Fruit fly (Drosophila melanogaster) whole organism, embryonic: ENCODE results near the gene BtbVII.

ENCODE experiments used
- B-H2 ChIP-seq: fragments of 200-800 bp; sonication (Bioruptor generic); optimal IDR thresholded peaks from 2 replicates; lab custom pipeline; 2018; ENCODE audit warnings: missing biosample characterization, mild to moderate bottlenecking, missing genetic modification characterization
- CG10267 ChIP-seq: fragments of 200-800 bp; sonication (Bioruptor generic); optimal IDR thresholded peaks from 2 replicates; lab custom pipeline; 2018; ENCODE audit warnings: missing biosample characterization, mild to moderate bottlenecking, missing genetic modification characterization, moderate library complexity
- CG10654 ChIP-seq: fragments of 200-800 bp; sonication (Bioruptor generic); optimal IDR thresholded peaks from 2 replicates; lab custom pipeline; 2016; ENCODE audit warnings: missing biosample characterization, missing genetic modification characterization
- CG12155 ChIP-seq: fragments of 200-800 bp; sonication (Bioruptor generic); optimal IDR thresholded peaks from 3 replicates; lab custom pipeline; 2016; ENCODE audit warnings: missing biosample characterization, missing genetic modification characterization
- CG12299 ChIP-seq: fragments of 200-800 bp; sonication (Bioruptor generic); optimal IDR thresholded peaks from 2 replicates; lab custom pipeline; 2018; ENCODE audit warnings: missing biosample characterization, mild to moderate bottlenecking, missing genetic modification characterization
- CG12659 ChIP-seq: fragments of 200-800 bp; sonication (Bioruptor generic); optimal IDR thresholded peaks from 3 replicates; lab custom pipeline; 2017; ENCODE audit warnings: mild to moderate bottlenecking, missing biosample characterization, missing genetic modification reagents, missing genetic modification characterization
- CG13296 ChIP-seq: fragments of 200-800 bp; sonication (Bioruptor generic); optimal IDR thresholded peaks from 3 replicates; lab custom pipeline; 2018; ENCODE audit warnings: missing biosample characterization, mild to moderate bottlenecking, missing genetic modification characterization
- CG13424 ChIP-seq: fragments of 200-800 bp; sonication (Bioruptor generic); optimal IDR thresholded peaks from 2 replicates; lab custom pipeline; 2019; ENCODE audit warnings: missing biosample characterization, mild to moderate bottlenecking, missing genetic modification characterization, moderate library complexity
- CG15073 ChIP-seq: fragments of 200-800 bp; sonication (Bioruptor generic); optimal IDR thresholded peaks from 2 replicates; lab custom pipeline; 2016; ENCODE audit warnings: missing biosample characterization, missing genetic modification characterization
- CG1603 ChIP-seq: fragments of 200-800 bp; sonication (Bioruptor generic); optimal IDR thresholded peaks from 2 replicates; lab custom pipeline; 2019; ENCODE audit warnings: missing biosample characterization, mild to moderate bottlenecking, missing genetic modification characterization, moderate library complexity
- CG1647 ChIP-seq: fragments of 200-800 bp; sonication (Bioruptor generic); optimal IDR thresholded peaks from 3 replicates; lab custom pipeline; 2016; ENCODE audit warnings: missing biosample characterization, missing genetic modification characterization
- CG16813 ChIP-seq: fragments of 200-800 bp; sonication (Bioruptor generic); IDR thresholded peaks from 3 replicates; pipeline ENCODE4 v1.3.6; 2022; ENCODE audit warnings: missing biosample characterization, missing genetic modification characterization; ENCODE audit not compliant: partially characterized antibody
- CG18011 ChIP-seq: fragments of 200-800 bp; sonication (Bioruptor generic); optimal IDR thresholded peaks from 2 replicates; lab custom pipeline; 2017; ENCODE audit warnings: missing biosample characterization, missing genetic modification characterization, mild to moderate bottlenecking, moderate library complexity, missing genotype
- CG18262 ChIP-seq: fragments of 200-800 bp; optimal IDR thresholded peaks from 3 replicates; lab custom pipeline; 2019; ENCODE audit warnings: missing biosample characterization, mild to moderate bottlenecking, missing genetic modification characterization, moderate library complexity
- CG2889 ChIP-seq: fragments of 200-800 bp; sonication (Bioruptor generic); IDR thresholded peaks from 3 replicates; pipeline ENCODE4 v1.3.6; 2022; ENCODE audit warnings: missing biosample characterization, missing genetic modification characterization
- CG3065 ChIP-seq: fragments of 200-800 bp; sonication (Bioruptor generic); optimal IDR thresholded peaks from 2 replicates; lab custom pipeline; 2016; ENCODE audit warnings: missing biosample characterization, missing genetic modification characterization
- CG4707 ChIP-seq: fragments of 200-800 bp; sonication (Bioruptor generic); optimal IDR thresholded peaks from 2 replicates; lab custom pipeline; 2018; ENCODE audit warnings: missing biosample characterization, mild to moderate bottlenecking, missing genetic modification characterization, moderate library complexity
- CG6272 ChIP-seq: fragments of 200-800 bp; sonication (Bioruptor generic); IDR thresholded peaks from 2 replicates; pipeline ENCODE4 v1.3.6; 2022; ENCODE audit warnings: missing biosample characterization, missing genetic modification characterization
- CG7271 ChIP-seq: fragments of 200-800 bp; sonication (Bioruptor generic); optimal IDR thresholded peaks from 2 replicates; lab custom pipeline; 2018; ENCODE audit warnings: missing biosample characterization, mild to moderate bottlenecking, missing genetic modification characterization, moderate library complexity
- CG7556 ChIP-seq: fragments of 200-800 bp; sonication (Bioruptor generic); optimal IDR thresholded peaks from 2 replicates; lab custom pipeline; 2017; ENCODE audit warnings: missing biosample characterization, mild to moderate bottlenecking, missing genetic modification characterization
- CG7745 ChIP-seq: fragments of 200-800 bp; sonication (Bioruptor generic); optimal IDR thresholded peaks from 2 replicates; lab custom pipeline; 2018; ENCODE audit warnings: missing biosample characterization, mild to moderate bottlenecking, missing genetic modification characterization, moderate library complexity
- CG7786 ChIP-seq: fragments of 200-800 bp; sonication (Bioruptor generic); optimal IDR thresholded peaks from 2 replicates; lab custom pipeline; 2016; ENCODE audit warnings: missing biosample characterization, missing genetic modification characterization
- Camta ChIP-seq: fragments of 200-800 bp; sonication (Bioruptor generic); optimal IDR thresholded peaks from 2 replicates; lab custom pipeline; 2016; ENCODE audit warnings: missing biosample characterization, missing genetic modification characterization
- CkIIα-i1 ChIP-seq: fragments of 200-800 bp; sonication (Bioruptor generic); IDR thresholded peaks from 2 replicates; pipeline ENCODE4 v1.3.6; 2022; ENCODE audit warnings: missing biosample characterization, missing genetic modification characterization
- CrebB ChIP-seq: fragments of 200-800 bp; sonication (Bioruptor generic); optimal IDR thresholded peaks from 3 replicates; lab custom pipeline; 2018; ENCODE audit warnings: missing biosample characterization, mild to moderate bottlenecking, missing genetic modification characterization
- Dp ChIP-seq: fragments of 200-800 bp; sonication (Bioruptor generic); optimal IDR thresholded peaks from 2 replicates; lab custom pipeline; 2018; ENCODE audit warnings: missing biosample characterization, mild to moderate bottlenecking, missing genetic modification characterization, moderate library complexity
- Ets97D ChIP-seq: fragments of 200-800 bp; sonication (Bioruptor generic); optimal IDR thresholded peaks from 3 replicates; lab custom pipeline; 2016; ENCODE audit warnings: missing biosample characterization, missing genetic modification characterization
- Fer3 ChIP-seq: fragments of 200-800 bp; sonication (Bioruptor generic); optimal IDR thresholded peaks from 2 replicates; lab custom pipeline; 2018; ENCODE audit warnings: missing biosample characterization, mild to moderate bottlenecking, missing genetic modification characterization, moderate library complexity
- Gsc ChIP-seq: fragments of 200-800 bp; sonication (Bioruptor generic); IDR thresholded peaks from 2 replicates; pipeline ENCODE4 v1.3.6; 2022; ENCODE audit warnings: missing biosample characterization, missing genetic modification characterization
- Kr ChIP-seq: fragments of 200-800 bp; sonication (Bioruptor generic); optimal IDR thresholded peaks from 2 replicates; lab custom pipeline; 2017; ENCODE audit warnings: missing biosample characterization, mild to moderate bottlenecking, missing genetic modification characterization
- PHDP ChIP-seq: fragments of 200-800 bp; sonication (Bioruptor generic); optimal IDR thresholded peaks from 3 replicates; lab custom pipeline; 2018; ENCODE audit warnings: missing biosample characterization, mild to moderate bottlenecking, missing genetic modification characterization, moderate library complexity
- Taf1 ChIP-seq: fragments of 200-800 bp; sonication (Bioruptor generic); IDR thresholded peaks from 2 replicates; pipeline ENCODE4 v1.3.6; 2022; ENCODE audit warnings: missing biosample characterization, missing genetic modification characterization
- Usf ChIP-seq: fragments of 200-800 bp; sonication (Bioruptor generic); optimal IDR thresholded peaks from 2 replicates; lab custom pipeline; 2017; ENCODE audit warnings: missing genotype, missing biosample characterization, missing genetic modification characterization
- ato ChIP-seq: fragments of 200-800 bp; sonication (Bioruptor generic); IDR thresholded peaks from 2 replicates; pipeline ENCODE4 v1.3.6; 2022; ENCODE audit warnings: missing biosample characterization, missing genetic modification characterization; ENCODE audit not compliant: partially characterized antibody
- bigmax ChIP-seq: fragments of 200-800 bp; sonication (Bioruptor generic); optimal IDR thresholded peaks from 2 replicates; lab custom pipeline; 2018; ENCODE audit warnings: missing biosample characterization, mild to moderate bottlenecking, missing genetic modification characterization
- cg ChIP-seq: fragments of 200-800 bp; sonication (Bioruptor generic); optimal IDR thresholded peaks from 3 replicates; lab custom pipeline; 2019; ENCODE audit warnings: missing biosample characterization, mild to moderate bottlenecking, missing genetic modification characterization, moderate library complexity
- chinmo ChIP-seq: fragments of 200-800 bp; sonication (Bioruptor generic); IDR thresholded peaks from 4 replicates; pipeline ENCODE4 v1.3.6; 2022; ENCODE audit warnings: missing biosample characterization, missing genetic modification characterization; ENCODE audit not compliant: partially characterized antibody
- chn ChIP-seq: fragments of 200-800 bp; sonication (Bioruptor generic); optimal IDR thresholded peaks from 2 replicates; lab custom pipeline; 2016; ENCODE audit warnings: missing biosample characterization, missing genetic modification characterization
- dpn ChIP-seq, 2 experiments: fragments of 200-800 bp; sonication (Bioruptor generic); optimal IDR thresholded peaks; 3 replicates each; lab custom pipeline; 2016; ENCODE audit warnings: missing biosample characterization in 2 of 2, missing genetic modification characterization in 2 of 2
- fd64A ChIP-seq: fragments of 200-800 bp; sonication (Bioruptor generic); optimal IDR thresholded peaks from 3 replicates; lab custom pipeline; 2018; ENCODE audit warnings: missing biosample characterization, mild to moderate bottlenecking, missing genetic modification characterization
- gce ChIP-seq: fragments of 200-800 bp; sonication (Bioruptor generic); IDR thresholded peaks from 3 replicates; pipeline ENCODE4 v1.3.6; 2022; ENCODE audit warnings: missing biosample characterization, missing genetic modification characterization
- hth ChIP-seq: fragments of >200 bp; optimal IDR thresholded peaks from 2 replicates; lab custom pipeline; 2017; ENCODE audit warnings: inconsistent platforms
- inv ChIP-seq: fragments of 200-800 bp; sonication (Bioruptor generic); IDR thresholded peaks from 2 replicates; pipeline ENCODE4 v1.3.6; 2022; ENCODE audit warnings: missing biosample characterization, missing genetic modification characterization; ENCODE audit not compliant: partially characterized antibody
- lab ChIP-seq: fragments of 200-800 bp; sonication (Bioruptor generic); optimal IDR thresholded peaks from 3 replicates; lab custom pipeline; 2017; ENCODE audit warnings: missing biosample characterization, missing genetic modification characterization, mild to moderate bottlenecking, moderate library complexity, missing genetic modification reagents
- maf-S ChIP-seq: fragments of 200-800 bp; sonication (Bioruptor generic); optimal IDR thresholded peaks from 2 replicates; lab custom pipeline; 2016; ENCODE audit warnings: missing biosample characterization, missing genetic modification characterization
- p53 ChIP-seq: fragments of 200-800 bp; sonication (Bioruptor generic); optimal IDR thresholded peaks from 2 replicates; lab custom pipeline; 2016; ENCODE audit warnings: missing biosample characterization, missing genetic modification characterization
- ranshi ChIP-seq: fragments of 200-800 bp; sonication (Bioruptor generic); IDR thresholded peaks from 2 replicates; pipeline ENCODE4 v1.3.6; 2022; ENCODE audit warnings: missing biosample characterization, missing genetic modification characterization
- slp2 ChIP-seq: fragments of 200-800 bp; sonication (Bioruptor generic); optimal IDR thresholded peaks from 2 replicates; lab custom pipeline; 2016; ENCODE audit warnings: missing biosample characterization, missing genetic modification characterization
- so ChIP-seq: fragments of 200-800 bp; sonication (Bioruptor generic); IDR thresholded peaks from 3 replicates; pipeline ENCODE4 v1.3.6; 2022; ENCODE audit warnings: missing biosample characterization, missing genetic modification characterization
- zen ChIP-seq: fragments of 200-800 bp; sonication (Bioruptor generic); optimal IDR thresholded peaks from 3 replicates; lab custom pipeline; 2018; ENCODE audit warnings: missing biosample characterization, mild to moderate bottlenecking, missing genetic modification characterization, moderate library complexity

The BtbVII gene

dm6 chr3L:3178530-3179096 lies 30.2 kb downstream of the BtbVII start, which contains the start of the genes MnM and Girdin (continued):
- TF ChIP-seq CG16813 (peak; percentile 88), CG7556 (GFP tag; lab: Kevin White, UChicago) (no peak), chn (GFP tag; lab: Kevin White, UChicago) (peak; percentile 78), Kr (GFP tag; lab: Kevin White, UChicago) (no peak), CG3065 (GFP tag; lab: Kevin White, UChicago) (no peak), gce (GFP tag; lab: Robert Waterston, UW) (no peak), fd64A (no peak), CG12155 (GFP tag; lab: Kevin White, UChicago) (peak; percentile 71), CG15073 (no peak), CkIIα-i1 (GFP tag; lab: Robert Waterston, UW) (no peak), p53 (GFP tag; lab: Kevin White, UChicago) (peak; percentile 40), slp2 (GFP tag; lab: Kevin White, UChicago) (peak; percentile 51), CG18262 (tag; lab: Kevin White, UChicago) (no peak), maf-S (peak; percentile 75), Fer3 (tag; lab: Kevin White, UChicago) (no peak), CG12299 (no peak), Dp (GFP tag; lab: Kevin White, UChicago) (peak; percentile 84), dpn (GFP tag; optimal IDR thresholded peaks at IDR 0.05; lab: Kevin White, UChicago) (peak; percentile 77 to 83), Ets97D (GFP tag; lab: Kevin White, UChicago) (peak; percentile 79), CG12659 (GFP tag; lab: Kevin White, UChicago) (peak; percentile 82), Camta (GFP tag; lab: Kevin White, UChicago) (peak; percentile 39), cg (no peak), Taf1 (GFP tag; lab: Robert Waterston, UW) (no peak), CG4707 (GFP tag; lab: Kevin White, UChicago) (no peak), CG7786 (GFP tag; lab: Kevin White, UChicago) (peak; percentile 86), PHDP (tag; lab: Kevin White, UChicago) (no peak), CG13296 (GFP tag; lab: Kevin White, UChicago) (no peak), ato (GFP tag; lab: Robert Waterston, UW) (peak; percentile 64; the same call in 1 of the 2 replicates), B-H2 (GFP tag; lab: Kevin White, UChicago) (no peak), CG7745 (tag; lab: Kevin White, UChicago) (no peak), ranshi (peak; percentile 54; the same call in 1 of the 2 replicates), chinmo (0 out of 4 replicates have a peak, but pooled peaks have one; percentile 4), so (no peak), bigmax (no peak), CG10267 (tag; lab: Kevin White, UChicago) (peak; percentile 55), CG6272 (GFP tag; lab: Robert Waterston, UW) (peak; percentile 41; the same call in 1 of the 2 replicates), Gsc (GFP tag; lab: Robert Waterston, UW) (no peak), CG13424 (tag; lab: Kevin White, UChicago) (peak; percentile 70), CG7271 (tag; lab: Kevin White, UChicago) (no peak), CG1647 (GFP tag; lab: Kevin White, UChicago) (peak; percentile 23), hth (lab: Kevin White, UChicago) (no peak), CrebB (tag; lab: Kevin White, UChicago) (peak; percentile 12), zen (tag; lab: Kevin White, UChicago) (peak; percentile 54), Usf (GFP tag; lab: Kevin White, UChicago) (no peak), lab (no peak), CG2889 (GFP tag; lab: Robert Waterston, UW) (no peak), inv (peak; percentile 87), CG10654 (GFP tag; lab: Kevin White, UChicago) (peak; percentile 43), CG1603 (tag; lab: Kevin White, UChicago) (no peak), CG18011 (GFP tag; lab: Kevin White, UChicago) (peak; percentile 65)
